Fruit fly (Drosophila melanogaster) whole organism, embryonic: ENCODE results near the gene CG14696.
A peak's percentile ranks its signal among the peaks of the same experiment; 100 is the strongest.

ENCODE experiments used
- Atf-2 ChIP-seq: fragments of 200-800 bp; sonication (Bioruptor generic); optimal IDR thresholded peaks from 2 replicates; lab custom pipeline; 2016; ENCODE audit warnings: missing biosample characterization, missing genetic modification characterization
- C15 ChIP-seq: fragments of 200-800 bp; sonication (Bioruptor generic); IDR thresholded peaks from 3 replicates; pipeline ENCODE4 v1.3.6; 2022; ENCODE audit warnings: missing biosample characterization, missing genetic modification characterization
- CG10267 ChIP-seq: fragments of 200-800 bp; sonication (Bioruptor generic); optimal IDR thresholded peaks from 2 replicates; lab custom pipeline; 2018; ENCODE audit warnings: missing biosample characterization, mild to moderate bottlenecking, missing genetic modification characterization, moderate library complexity
- CG10366 ChIP-seq: fragments of 200-800 bp; sonication (Bioruptor generic); IDR thresholded peaks from 2 replicates; pipeline ENCODE4 v1.3.6; 2022; ENCODE audit warnings: missing biosample characterization, missing genetic modification characterization
- CG10462 ChIP-seq: fragments of 200-800 bp; sonication (Bioruptor generic); optimal IDR thresholded peaks from 2 replicates; lab custom pipeline; 2016; ENCODE audit warnings: missing biosample characterization, missing genetic modification characterization
- CG10654 ChIP-seq: fragments of 200-800 bp; sonication (Bioruptor generic); optimal IDR thresholded peaks from 2 replicates; lab custom pipeline; 2016; ENCODE audit warnings: missing biosample characterization, missing genetic modification characterization
- CG11247 ChIP-seq: fragments of 200-800 bp; sonication (Bioruptor generic); IDR thresholded peaks from 2 replicates; pipeline ENCODE4 v1.3.6; 2022; ENCODE audit warnings: missing biosample characterization, missing genetic modification characterization
- CG12391 ChIP-seq: fragments of 200-800 bp; sonication (Bioruptor generic); optimal IDR thresholded peaks from 3 replicates; lab custom pipeline; 2018; ENCODE audit warnings: missing biosample characterization, mild to moderate bottlenecking, missing genetic modification characterization, moderate library complexity
- CG14441 ChIP-seq: fragments of 200-800 bp; sonication (Bioruptor generic); IDR thresholded peaks from 2 replicates; pipeline ENCODE4 v1.3.6; 2022; ENCODE audit warnings: missing biosample characterization, missing genetic modification characterization
- CG15696 ChIP-seq: fragments of 200-800 bp; sonication (Bioruptor generic); optimal IDR thresholded peaks from 2 replicates; lab custom pipeline; 2019; ENCODE audit warnings: missing biosample characterization, mild to moderate bottlenecking, missing genetic modification characterization, moderate library complexity
- CG16815 ChIP-seq: fragments of 200-800 bp; sonication (Bioruptor generic); optimal IDR thresholded peaks from 3 replicates; lab custom pipeline; 2017; ENCODE audit warnings: missing biosample characterization, mild to moderate bottlenecking, missing genetic modification characterization
- CG17361 ChIP-seq: fragments of 200-800 bp; sonication (Bioruptor generic); IDR thresholded peaks from 3 replicates; pipeline ENCODE4 v1.3.6; 2022; ENCODE audit warnings: missing biosample characterization, missing genetic modification characterization
- CG31365 ChIP-seq: fragments of 200-800 bp; sonication (Bioruptor generic); optimal IDR thresholded peaks from 2 replicates; lab custom pipeline; 2018; ENCODE audit warnings: missing biosample characterization, mild to moderate bottlenecking, missing genetic modification characterization
- CG31388 ChIP-seq: fragments of 200-800 bp; sonication (Bioruptor generic); optimal IDR thresholded peaks from 2 replicates; lab custom pipeline; 2016; ENCODE audit warnings: missing biosample characterization, missing genetic modification characterization
- CG3407 ChIP-seq: fragments of 200-800 bp; sonication (Bioruptor generic); optimal IDR thresholded peaks from 2 replicates; lab custom pipeline; 2018; ENCODE audit warnings: missing biosample characterization, mild to moderate bottlenecking, missing genetic modification characterization
- CG43689 ChIP-seq: fragments of 200-800 bp; sonication (Bioruptor generic); IDR thresholded peaks from 2 replicates; pipeline ENCODE4 v1.3.6; 2022; ENCODE audit warnings: missing biosample characterization, missing genetic modification characterization
- CG6791 ChIP-seq: fragments of 200-800 bp; sonication (Bioruptor generic); IDR thresholded peaks from 3 replicates; pipeline ENCODE4 v1.3.6; 2022; ENCODE audit warnings: missing biosample characterization, missing genetic modification characterization; ENCODE audit not compliant: partially characterized antibody
- CG7357 ChIP-seq: fragments of 200-800 bp; sonication (Bioruptor generic); IDR thresholded peaks from 3 replicates; pipeline ENCODE4 v1.3.6; 2022; ENCODE audit warnings: missing biosample characterization, missing genetic modification characterization
- CG7372 ChIP-seq: fragments of 200-800 bp; sonication (Bioruptor generic); IDR thresholded peaks from 2 replicates; pipeline ENCODE4 v1.3.6; 2022; ENCODE audit warnings: missing biosample characterization, missing genetic modification characterization
- CG8290 ChIP-seq, 3 experiments: fragments of 200-800 bp; sonication (Bioruptor generic); optimal IDR thresholded peaks; 2 replicates each; lab custom pipeline; 2016 to 2019; ENCODE audit warnings: missing biosample characterization in 3 of 3, missing genetic modification characterization in 3 of 3, mild to moderate bottlenecking in 2 of 3, moderate library complexity in 1 of 3
- CrebB ChIP-seq: fragments of 200-800 bp; sonication (Bioruptor generic); optimal IDR thresholded peaks from 3 replicates; lab custom pipeline; 2018; ENCODE audit warnings: missing biosample characterization, mild to moderate bottlenecking, missing genetic modification characterization
- Drgx ChIP-seq: fragments of 200-800 bp; sonication (Bioruptor generic); IDR thresholded peaks from 2 replicates; pipeline ENCODE4 v1.3.6; 2022; ENCODE audit warnings: missing biosample characterization, missing genetic modification characterization
- GATAe ChIP-seq: fragments of 200-800 bp; sonication (Bioruptor generic); conservative IDR thresholded peaks from 2 replicates; pipeline ENCODE4 v1.3.6; 2022; ENCODE audit warnings: missing biosample characterization, missing genetic modification characterization
- HLH4C ChIP-seq: fragments of 200-800 bp; sonication (Bioruptor generic); IDR thresholded peaks from 3 replicates; pipeline ENCODE4 v1.3.6; 2022; ENCODE audit warnings: missing biosample characterization, missing genetic modification characterization; ENCODE audit not compliant: partially characterized antibody
- Hmx ChIP-seq: fragments of 200-800 bp; sonication (Bioruptor generic); optimal IDR thresholded peaks from 2 replicates; lab custom pipeline; 2016; ENCODE audit warnings: missing biosample characterization, missing genetic modification characterization
- Hr3 ChIP-seq: fragments of 200-800 bp; sonication (Bioruptor generic); optimal IDR thresholded peaks from 3 replicates; lab custom pipeline; 2016; ENCODE audit warnings: missing biosample characterization, missing genetic modification characterization
- Lhr ChIP-seq: fragments of 200-800 bp; sonication (Bioruptor generic); optimal IDR thresholded peaks from 3 replicates; lab custom pipeline; 2017; ENCODE audit warnings: mild to moderate bottlenecking, missing biosample characterization, missing genetic modification reagents, missing genetic modification characterization
- Meics ChIP-seq: fragments of 200-800 bp; sonication (Bioruptor generic); optimal IDR thresholded peaks from 2 replicates; lab custom pipeline; 2017; ENCODE audit warnings: missing biosample characterization, mild to moderate bottlenecking, missing genetic modification characterization
- NC2α ChIP-seq: fragments of 200-800 bp; sonication (Bioruptor generic); optimal IDR thresholded peaks from 2 replicates; lab custom pipeline; 2016; ENCODE audit warnings: missing biosample characterization, missing genetic modification characterization
- Scr ChIP-seq: fragments of 200-800 bp; sonication (Bioruptor generic); IDR thresholded peaks from 2 replicates; pipeline ENCODE4 v1.3.6; 2022; ENCODE audit warnings: missing biosample characterization, missing genetic modification characterization; ENCODE audit not compliant: partially characterized antibody
- br ChIP-seq: fragments of >200 bp; optimal IDR thresholded peaks from 2 replicates; lab custom pipeline; 2017
- cato ChIP-seq: fragments of 200-800 bp; sonication (Bioruptor generic); optimal IDR thresholded peaks from 2 replicates; lab custom pipeline; 2016; ENCODE audit warnings: missing biosample characterization, missing genetic modification characterization, borderline replicate concordance
- chif ChIP-seq, 2 experiments: fragments of 200-800 bp; sonication (Bioruptor generic); optimal IDR thresholded peaks; 3 replicates each; lab custom pipeline; 2016; ENCODE audit warnings: missing biosample characterization in 2 of 2, missing genetic modification characterization in 2 of 2
- chinmo ChIP-seq: fragments of 200-800 bp; sonication (Bioruptor generic); IDR thresholded peaks from 4 replicates; pipeline ENCODE4 v1.3.6; 2022; ENCODE audit warnings: missing biosample characterization, missing genetic modification characterization; ENCODE audit not compliant: partially characterized antibody
- ci ChIP-seq: fragments of 200-800 bp; sonication (Bioruptor generic); IDR thresholded peaks from 3 replicates; pipeline ENCODE4 v1.3.6; 2022; ENCODE audit warnings: missing biosample characterization, missing genetic modification characterization
- dmrt11E ChIP-seq: fragments of 200-800 bp; sonication (Bioruptor generic); optimal IDR thresholded peaks from 3 replicates; lab custom pipeline; 2018; ENCODE audit warnings: missing biosample characterization, mild to moderate bottlenecking, missing genetic modification characterization, moderate library complexity
- dmrt99B ChIP-seq: fragments of 200-800 bp; sonication (Bioruptor generic); optimal IDR thresholded peaks from 2 replicates; lab custom pipeline; 2018; ENCODE audit warnings: missing biosample characterization, mild to moderate bottlenecking, missing genetic modification characterization, moderate library complexity
- eyg ChIP-seq: fragments of 200-800 bp; sonication (Bioruptor generic); optimal IDR thresholded peaks from 3 replicates; lab custom pipeline; 2016; ENCODE audit warnings: missing biosample characterization, missing genetic modification characterization
- fd102C ChIP-seq: fragments of 200-800 bp; sonication (Bioruptor generic); optimal IDR thresholded peaks from 2 replicates; lab custom pipeline; 2018; ENCODE audit warnings: missing biosample characterization, mild to moderate bottlenecking, missing genetic modification characterization, moderate library complexity
- fu2 ChIP-seq: fragments of 200-800 bp; sonication (Bioruptor generic); optimal IDR thresholded peaks from 2 replicates; lab custom pipeline; 2016; ENCODE audit warnings: missing biosample characterization, missing genetic modification characterization
- gsb ChIP-seq: fragments of 200-800 bp; sonication (Bioruptor generic); IDR thresholded peaks from 2 replicates; pipeline ENCODE4 v1.3.6; 2022; ENCODE audit warnings: missing biosample characterization, missing genetic modification characterization
- nerfin-1 ChIP-seq: fragments of 200-800 bp; sonication (Bioruptor generic); optimal IDR thresholded peaks from 3 replicates; lab custom pipeline; 2019; ENCODE audit warnings: missing biosample characterization, mild to moderate bottlenecking, missing genetic modification characterization, moderate library complexity
- pb ChIP-seq: fragments of 200-800 bp; sonication (Bioruptor generic); optimal IDR thresholded peaks from 3 replicates; lab custom pipeline; 2016; ENCODE audit warnings: missing biosample characterization, missing genetic modification characterization
- pnt ChIP-seq: fragments of 200-800 bp; sonication (Bioruptor generic); optimal IDR thresholded peaks from 3 replicates; lab custom pipeline; 2016; ENCODE audit warnings: missing biosample characterization, missing genetic modification characterization
- psq ChIP-seq: fragments of 200-800 bp; sonication (Bioruptor generic); optimal IDR thresholded peaks from 2 replicates; lab custom pipeline; 2017; ENCODE audit warnings: missing biosample characterization, missing genetic modification characterization
- pum ChIP-seq: fragments of 200-800 bp; sonication (Bioruptor generic); optimal IDR thresholded peaks from 2 replicates; lab custom pipeline; 2016; ENCODE audit warnings: missing biosample characterization, missing genetic modification characterization
- slbo ChIP-seq: fragments of 200-800 bp; sonication (Bioruptor generic); IDR thresholded peaks from 2 replicates; pipeline ENCODE4 v1.3.6; 2022; ENCODE audit warnings: missing biosample characterization, missing genetic modification characterization
- zf30C ChIP-seq: fragments of 200-800 bp; sonication (Bioruptor generic); optimal IDR thresholded peaks from 3 replicates; lab custom pipeline; 2018; ENCODE audit warnings: missing biosample characterization, mild to moderate bottlenecking, missing genetic modification characterization

CG14696 gene

dm6 chr3R:10886462-10887315, 1.9 kb upstream of the CG14696 start (continued):
- TF ChIP-seq Lhr (GFP tag; lab: Kevin White, UChicago) (peak; percentile 63), chif (GFP tag; optimal IDR thresholded peaks at IDR 0.05; lab: Kevin White, UChicago) (peak; percentile 69 to 89), Meics (GFP tag; lab: Kevin White, UChicago) (peak; percentile 94), GATAe (GFP tag; lab: Robert Waterston, UW) (peak; percentile 69), C15 (peak; percentile 34; the same call in 1 of the 3 replicates), CrebB (peak; percentile 81), pum (peak; percentile 82), Hr3 (peak; percentile 85), Drgx (GFP tag; lab: Robert Waterston, UW) (peak; percentile 94), br (lab: Kevin White, UChicago) (no peak), CG11247 (GFP tag; lab: Robert Waterston, UW) (peak; percentile 76), eyg (GFP tag; lab: Kevin White, UChicago) (peak; percentile 79), cato (GFP tag; lab: Kevin White, UChicago) (peak; percentile 57), nerfin-1 (tag; lab: Kevin White, UChicago) (peak; percentile 83), CG6791 (GFP tag; lab: Robert Waterston, UW) (no peak), CG16815 (GFP tag; lab: Kevin White, UChicago) (peak; percentile 85), CG10366 (GFP tag; lab: Robert Waterston, UW) (peak; percentile 85), ci (peak; percentile 90), CG31365 (peak; percentile 12), CG15696 (peak; percentile 75), Scr (GFP tag; lab: Robert Waterston, UW) (0 out of 2 replicates have a peak, but pooled peaks have one; percentile 25), CG7357 (peak; percentile 74), gsb (GFP tag; lab: Robert Waterston, UW) (peak; percentile 77; the same call in 1 of the 2 replicates), psq (peak; percentile 62), CG10462 (GFP tag; lab: Kevin White, UChicago) (peak; percentile 69), CG14441 (GFP tag; lab: Robert Waterston, UW) (peak; percentile 81), CG10654 (GFP tag; lab: Kevin White, UChicago) (peak; percentile 72), dmrt11E (peak; percentile 78), HLH4C (GFP tag; lab: Robert Waterston, UW) (no peak), CG8290 (GFP tag; optimal IDR thresholded peaks at IDR 0.05; lab: Kevin White, UChicago) (peak; percentile 42), CG8290 (tag; optimal IDR thresholded peaks at IDR 0.05; lab: Kevin White, UChicago) (peak in 1 of 2 experiments; percentile 80), chinmo (GFP tag; lab: Robert Waterston, UW) (peak; percentile 76; the same call in 3 of the 4 replicates), slbo (GFP tag; lab: Robert Waterston, UW) (peak; percentile 90), dmrt99B (tag; lab: Kevin White, UChicago) (peak; percentile 92), Atf-2 (peak; percentile 82), CG31388 (peak; percentile 59), CG3407 (GFP tag; lab: Kevin White, UChicago) (peak; percentile 79), zf30C (no peak), CG10267 (peak; percentile 85), pnt (GFP tag; lab: Kevin White, UChicago) (peak; percentile 66), Hmx (GFP tag; lab: Kevin White, UChicago) (peak; percentile 84), fd102C (GFP tag; lab: Kevin White, UChicago) (no peak), CG12391 (tag; lab: Kevin White, UChicago) (peak; percentile 94), CG43689 (GFP tag; lab: Robert Waterston, UW) (peak; percentile 69), fu2 (GFP tag; lab: Kevin White, UChicago) (peak; percentile 87), CG7372 (peak; percentile 84), NC2α (GFP tag; lab: Kevin White, UChicago) (peak; percentile 66), pb (GFP tag; lab: Kevin White, UChicago) (peak; percentile 67), CG17361 (GFP tag; lab: Robert Waterston, UW) (peak; percentile 91)
